Fruit fly (Drosophila melanogaster): Measurements from ENCODE around the gene CG13692.

The CG13692 gene

DNA sequence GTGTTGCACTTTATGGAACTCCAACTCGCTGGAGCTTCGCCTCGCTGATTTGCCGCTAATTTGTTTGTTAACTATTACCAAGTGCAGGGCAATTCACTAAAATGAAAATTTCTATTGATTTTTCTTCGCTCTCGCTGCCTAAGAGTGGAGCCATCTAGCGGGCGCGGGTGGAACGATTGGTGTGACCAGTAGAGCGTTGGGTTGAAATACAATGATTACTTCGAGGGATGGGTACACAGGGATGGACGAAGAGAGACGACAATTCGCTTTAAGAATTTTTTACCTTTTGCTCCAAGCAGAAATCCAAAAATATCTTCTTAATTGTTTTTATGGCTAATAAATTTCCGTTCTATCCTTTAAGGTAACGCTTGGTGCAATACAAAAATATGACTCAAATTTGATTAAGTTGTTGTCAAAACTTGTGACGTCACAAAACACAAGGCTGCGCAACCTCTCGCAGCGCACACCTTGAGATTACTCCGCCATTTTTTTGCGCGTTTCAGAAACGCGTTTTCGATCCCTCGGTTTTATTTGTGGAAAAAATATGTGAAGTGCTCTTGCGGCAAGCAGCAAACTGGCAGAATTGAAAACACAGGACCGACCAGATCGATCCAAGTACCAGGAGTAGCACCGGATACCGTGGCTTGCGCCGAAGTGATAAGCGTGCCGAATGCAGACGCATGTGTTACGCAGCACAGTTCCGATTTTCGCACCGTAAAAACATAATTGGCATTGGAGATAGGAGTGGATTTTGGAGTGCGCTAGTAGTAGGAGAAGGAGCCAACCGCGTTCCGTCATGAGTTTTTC lies 6.8 kb upstream of the CG13692 start, which contains the start of the genes AP-2alpha and ebi:
Gene AP-2alpha (minus strand): TSS at position 185 of the 807 bp plus-strand sequence.
Gene ebi (plus strand): TSS at position 475 of the 807 bp plus-strand sequence.
- TF ChIP-seq gl (tag; optimal IDR thresholded peaks at IDR 0.05) (no peak), Snoo (tag; optimal IDR thresholded peaks at IDR 0.05) (peak; percentile 80), EcR (GFP tag; optimal IDR thresholded peaks at IDR 0.05) (no peak), D1 (tag; optimal IDR thresholded peaks at IDR 0.05) (no peak), fd96Ca (GFP tag; IDR thresholded peaks at IDR 0.05) (peak; percentile 88), Pif1A (GFP tag; optimal IDR thresholded peaks at IDR 0.05) (peak; percentile 80), Pif1B (GFP tag; optimal IDR thresholded peaks at IDR 0.05) (peak; percentile 44), CG13204 (GFP tag; optimal IDR thresholded peaks at IDR 0.05) (no peak), rn (GFP tag; IDR thresholded peaks at IDR 0.05) (peak; percentile 62; the same call in 1 of the 2 replicates), CG34367 (tag; optimal IDR thresholded peaks at IDR 0.05) (peak; percentile 73), CG14655 (GFP tag; optimal IDR thresholded peaks at IDR 0.05) (peak; percentile 79), CG12605 (GFP tag; IDR thresholded peaks at IDR 0.05) (no peak; the same call in 1 of the 2 replicates), CG8159 (tag; optimal IDR thresholded peaks at IDR 0.05) (peak; percentile 79), CG32121 (GFP tag; IDR thresholded peaks at IDR 0.05) (peak; percentile 64), CG4496 (GFP tag; IDR thresholded peaks at IDR 0.05) (peak; percentile 75), Ets98B (GFP tag; IDR thresholded peaks at IDR 0.05) (no peak; the same call in 1 of the 2 replicates), CG15710 (tag; optimal IDR thresholded peaks at IDR 0.05) (peak; percentile 87), CG17806 (tag; optimal IDR thresholded peaks at IDR 0.05) (peak; percentile 58), CG9948 (tag; optimal IDR thresholded peaks at IDR 0.05) (peak; percentile 77), CG8301 (tag; optimal IDR thresholded peaks at IDR 0.05) (peak; percentile 68), CG10348 (GFP tag; IDR thresholded peaks at IDR 0.05) (no peak)

DNA sequence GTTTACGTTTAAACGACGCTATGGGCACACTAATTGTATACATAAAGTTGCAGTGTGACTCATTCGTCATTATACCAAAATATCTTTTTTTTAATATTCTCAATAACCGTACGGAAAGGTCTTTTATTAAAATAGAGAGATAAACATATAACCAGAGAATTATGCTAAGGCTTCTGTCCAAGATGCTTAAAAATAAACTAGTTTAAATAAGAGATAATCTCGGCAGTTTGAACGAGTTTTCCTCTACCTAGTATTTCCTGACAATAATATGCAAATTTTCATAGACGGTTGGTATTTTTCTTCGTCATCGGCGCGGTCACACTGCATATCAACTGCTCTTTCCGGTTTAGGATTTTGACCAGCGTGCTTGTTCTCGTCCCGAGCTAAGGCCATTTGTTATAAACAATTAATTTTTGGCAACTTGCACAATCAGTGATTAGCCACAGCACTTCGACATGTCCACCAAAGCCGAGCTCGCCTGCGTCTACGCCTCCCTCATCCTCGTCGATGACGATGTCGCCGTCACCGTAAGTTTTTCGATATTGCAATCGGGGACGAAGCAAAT lies 1.9 kb upstream of the CG13692 start, which contains the start of the genes CG13690 and RpLP1:
Gene CG13690 (minus strand): TSS at position 33 of the 565 bp plus-strand sequence.
Gene RpLP1 (plus strand): TSS at position 333 of the 565 bp plus-strand sequence.
- TF ChIP-seq CG34367 (tag; optimal IDR thresholded peaks at IDR 0.05) (peak; percentile 51), CG17806 (tag; optimal IDR thresholded peaks at IDR 0.05) (no peak), Pif1A (GFP tag; optimal IDR thresholded peaks at IDR 0.05) (peak; percentile 72), CG14655 (GFP tag; optimal IDR thresholded peaks at IDR 0.05) (peak; percentile 45), CG15710 (tag; optimal IDR thresholded peaks at IDR 0.05) (peak; percentile 40), fd96Ca (GFP tag; IDR thresholded peaks at IDR 0.05) (no peak), CG4496 (GFP tag; IDR thresholded peaks at IDR 0.05) (peak; percentile 67; the same call in 2 of the 3 replicates), Snoo (tag; optimal IDR thresholded peaks at IDR 0.05) (peak; percentile 82), gl (tag; optimal IDR thresholded peaks at IDR 0.05) (peak; percentile 53), D1 (tag; optimal IDR thresholded peaks at IDR 0.05) (no peak), CG10348 (GFP tag; IDR thresholded peaks at IDR 0.05) (no peak), CG32121 (GFP tag; IDR thresholded peaks at IDR 0.05) (peak; percentile 40; the same call in 1 of the 2 replicates), CG8301 (tag; optimal IDR thresholded peaks at IDR 0.05) (peak; percentile 13), CG9948 (tag; optimal IDR thresholded peaks at IDR 0.05) (peak; percentile 11), Pif1B (GFP tag; optimal IDR thresholded peaks at IDR 0.05) (peak; percentile 41), CG12605 (GFP tag; IDR thresholded peaks at IDR 0.05) (peak; percentile 71), Ets98B (GFP tag; IDR thresholded peaks at IDR 0.05) (peak; percentile 26; the same call in 1 of the 2 replicates), rn (GFP tag; IDR thresholded peaks at IDR 0.05) (no peak), CG13204 (GFP tag; optimal IDR thresholded peaks at IDR 0.05) (peak; percentile 54), CG8159 (tag; optimal IDR thresholded peaks at IDR 0.05) (peak; percentile 59), EcR (GFP tag; optimal IDR thresholded peaks at IDR 0.05) (peak; percentile 0)

DNA sequence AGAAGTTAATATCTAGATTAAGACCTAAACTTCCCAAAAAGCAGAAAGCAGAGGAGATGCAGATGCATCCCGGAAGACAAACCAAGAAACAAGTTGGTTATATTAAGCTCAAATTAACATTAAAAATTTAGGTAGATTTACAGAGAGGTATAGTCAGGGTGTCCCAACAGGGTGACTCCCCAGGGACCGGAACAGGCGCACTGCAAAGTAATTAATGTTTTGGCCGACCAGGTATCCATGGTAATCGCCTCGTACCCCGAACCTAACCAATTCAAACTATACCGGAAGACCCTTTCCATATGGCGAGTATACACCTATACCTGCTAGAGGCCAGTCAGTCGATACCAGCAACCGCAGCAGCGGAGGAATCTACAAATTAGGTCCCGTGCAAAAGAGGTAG lies 1.0 kb downstream of the CG13692 start, which contains the start of gene BBS8:
Gene BBS8 (plus strand): TSS at position 301 of the 400 bp plus-strand sequence.
- no peak for TF ChIP-seq D1 (tag; optimal IDR thresholded peaks at IDR 0.05)
- no peak for TF ChIP-seq CG14655 (GFP tag; optimal IDR thresholded peaks at IDR 0.05)

- TF ChIP-seq CG4496 (GFP tag; IDR thresholded peaks at IDR 0.05), result peak; percentile 29; the same call in 1 of the 3 replicates
- TF ChIP-seq Pif1A (GFP tag; optimal IDR thresholded peaks at IDR 0.05), result peak; percentile 64
- TF ChIP-seq CG15710 (tag; optimal IDR thresholded peaks at IDR 0.05), result peak; percentile 45
- TF ChIP-seq CG8159 (tag; optimal IDR thresholded peaks at IDR 0.05), result peak; percentile 45
- TF ChIP-seq D1 (tag; optimal IDR thresholded peaks at IDR 0.05), result no peak
- TF ChIP-seq CG14655 (GFP tag; optimal IDR thresholded peaks at IDR 0.05), result peak; percentile 72
- TF ChIP-seq CG17806 (tag; optimal IDR thresholded peaks at IDR 0.05), result peak; percentile 56
- no peak for TF ChIP-seq EcR (GFP tag; optimal IDR thresholded peaks at IDR 0.05)
- peak; percentile 52 for TF ChIP-seq Pif1B (GFP tag; optimal IDR thresholded peaks at IDR 0.05)
- peak; percentile 51 for TF ChIP-seq CG8301 (tag; optimal IDR thresholded peaks at IDR 0.05)
- TF ChIP-seq CG9948 (tag; optimal IDR thresholded peaks at IDR 0.05), result peak; percentile 61
- TF ChIP-seq gl (tag; optimal IDR thresholded peaks at IDR 0.05), result no peak
- TF ChIP-seq Snoo (tag; optimal IDR thresholded peaks at IDR 0.05), result peak; percentile 78
- peak; percentile 14 for TF ChIP-seq CG34367 (tag; optimal IDR thresholded peaks at IDR 0.05)
- no peak for TF ChIP-seq CG13204 (GFP tag; optimal IDR thresholded peaks at IDR 0.05)
Measured at dm6 chr2L:423160-423559, 1.6 kb downstream of the CG13692 start.

dm6 chr2L:425491-425890 lies 3.9 kb downstream of the CG13692 start:
- TF ChIP-seq Ets98B (GFP tag; IDR thresholded peaks at IDR 0.05) (no peak), Pif1B (GFP tag; optimal IDR thresholded peaks at IDR 0.05) (no peak), CG15710 (tag; optimal IDR thresholded peaks at IDR 0.05) (no peak), EcR (GFP tag; optimal IDR thresholded peaks at IDR 0.05) (no peak), CG8301 (tag; optimal IDR thresholded peaks at IDR 0.05) (no peak), CG14655 (GFP tag; optimal IDR thresholded peaks at IDR 0.05) (no peak), CG32121 (GFP tag; IDR thresholded peaks at IDR 0.05) (no peak), CG34367 (tag; optimal IDR thresholded peaks at IDR 0.05) (no peak), CG13204 (GFP tag; optimal IDR thresholded peaks at IDR 0.05) (no peak), CG17806 (tag; optimal IDR thresholded peaks at IDR 0.05) (no peak), CG9948 (tag; optimal IDR thresholded peaks at IDR 0.05) (no peak), fd96Ca (GFP tag; IDR thresholded peaks at IDR 0.05) (no peak), rn (GFP tag; IDR thresholded peaks at IDR 0.05) (no peak), CG12605 (GFP tag; IDR thresholded peaks at IDR 0.05) (no peak)

Data from whole organism, pupa.